Fruit fly (Drosophila melanogaster): Measurements from ENCODE around the gene Jon66Cii.

Gene Jon66Cii

dm6 chr3L:8385055-8385454, 8.4 kb downstream of the Jon66Cii start:
- TF ChIP-seq CG15336 (GFP tag; IDR thresholded peaks at IDR 0.05) (peak; percentile 85), Blimp-1 (GFP tag; optimal IDR thresholded peaks at IDR 0.05) (peak; percentile 48), dsx (GFP tag; optimal IDR thresholded peaks at IDR 0.05; ENCODE audit: poor library complexity, severe bottlenecking) (peak; percentile 70), CG6792 (GFP tag; optimal IDR thresholded peaks at IDR 0.05) (peak; percentile 85), CG6808 (GFP tag; optimal IDR thresholded peaks at IDR 0.05) (peak; percentile 85), CG6163 (GFP tag; IDR thresholded peaks at IDR 0.05) (peak; percentile 79), Sox14 (GFP tag; optimal IDR thresholded peaks at IDR 0.05) (peak; percentile 86), CG31627 (GFP tag; optimal IDR thresholded peaks at IDR 0.05) (peak; percentile 68), ss (GFP tag; optimal IDR thresholded peaks at IDR 0.05) (peak in 1 of 2 experiments; percentile 83), CG10631 (GFP tag; optimal IDR thresholded peaks at IDR 0.05) (peak; percentile 83), spab (GFP tag; optimal IDR thresholded peaks at IDR 0.05) (peak; percentile 74), achi (GFP tag; optimal IDR thresholded peaks at IDR 0.05) (peak; percentile 86), Sox102F (GFP tag; optimal IDR thresholded peaks at IDR 0.05) (peak; percentile 83), fkh (GFP tag; optimal IDR thresholded peaks at IDR 0.05) (no peak), salr (GFP tag; optimal IDR thresholded peaks at IDR 0.05) (peak; percentile 61 to 87), CG11294 (GFP tag; IDR thresholded peaks at IDR 0.05) (peak; percentile 16; the same call in 1 of the 2 replicates), CG7368 (GFP tag; optimal IDR thresholded peaks at IDR 0.05) (peak; percentile 78), CG34406 (GFP tag; optimal IDR thresholded peaks at IDR 0.05) (peak; percentile 83), dac (GFP tag; optimal IDR thresholded peaks at IDR 0.05) (peak; percentile 54), CG4318 (GFP tag; optimal IDR thresholded peaks at IDR 0.05) (peak; percentile 82), Eip78C (GFP tag) (peak; percentile 97), Met (GFP tag; optimal IDR thresholded peaks at IDR 0.05) (peak; percentile 77), acj6 (GFP tag; optimal IDR thresholded peaks at IDR 0.05) (peak; percentile 86), CG9139 (GFP tag; optimal IDR thresholded peaks at IDR 0.05) (peak; percentile 56), CG8319 (GFP tag; optimal IDR thresholded peaks at IDR 0.05) (peak; percentile 69), CG6276 (GFP tag; optimal IDR thresholded peaks at IDR 0.05) (peak; percentile 77), svp (GFP tag) (peak; percentile 89), esn (GFP tag; optimal IDR thresholded peaks at IDR 0.05) (peak; percentile 82), Smox (GFP tag; optimal IDR thresholded peaks at IDR 0.05) (peak; percentile 68), CG32006 (GFP tag; optimal IDR thresholded peaks at IDR 0.05) (peak; percentile 94), Hr38 (GFP tag; optimal IDR thresholded peaks at IDR 0.05) (no peak), lz (GFP tag; optimal IDR thresholded peaks at IDR 0.05) (peak; percentile 60), CG1621 (tag; optimal IDR thresholded peaks at IDR 0.05) (peak; percentile 66), CG11902 (GFP tag; optimal IDR thresholded peaks at IDR 0.05) (peak; percentile 81), Sox15 (GFP tag; optimal IDR thresholded peaks at IDR 0.05) (peak; percentile 78), Hr39 (GFP tag; optimal IDR thresholded peaks at IDR 0.05) (peak; percentile 81), CG16779 (tag; optimal IDR thresholded peaks at IDR 0.05) (peak; percentile 73), cyc (GFP tag; optimal IDR thresholded peaks at IDR 0.05) (peak; percentile 70), net (GFP tag; optimal IDR thresholded peaks at IDR 0.05) (peak; percentile 87), CG8632 (GFP tag; optimal IDR thresholded peaks at IDR 0.05) (peak; percentile 83), pdm3 (GFP tag; optimal IDR thresholded peaks at IDR 0.05) (peak; percentile 87), vri (GFP tag; optimal IDR thresholded peaks at IDR 0.05) (peak; percentile 20), Lpt (GFP tag; optimal IDR thresholded peaks at IDR 0.05) (peak; percentile 70), eg (GFP tag; IDR thresholded peaks at IDR 0.05) (peak; percentile 60), Eip93F (GFP tag; optimal IDR thresholded peaks at IDR 0.05) (no peak), Ets96B (tag; optimal IDR thresholded peaks at IDR 0.05) (peak; percentile 68), CG11762 (GFP tag; optimal IDR thresholded peaks at IDR 0.05; ENCODE audit: insufficient read depth) (peak; percentile 85), OdsH (GFP tag; optimal IDR thresholded peaks at IDR 0.05) (peak; percentile 86), topi (GFP tag; optimal IDR thresholded peaks at IDR 0.05) (peak; percentile 84), Ets21C (GFP tag; optimal IDR thresholded peaks at IDR 0.05) (peak; percentile 47), Hr4 (GFP tag; optimal IDR thresholded peaks at IDR 0.05) (peak; percentile 81), CG3919 (GFP tag; optimal IDR thresholded peaks at IDR 0.05) (peak; percentile 88)
